Worm (Caenorhabditis elegans) whole organism, young adult: ENCODE data around the gene apn-1.

Experiments
- C17E4.6 ChIP-seq: fragments of 200-800 bp; sonication (Bioruptor generic); IDR thresholded peaks from 2 replicates; pipeline ENCODE4 v1.3.6; 2022; ENCODE audit warnings: missing genetic modification reagents, missing genetic modification characterization, missing compliant biosample characterization
- D2030.7 ChIP-seq: fragments of 200-800 bp; sonication (Bioruptor generic); IDR thresholded peaks from 2 replicates; pipeline ENCODE4 v1.3.6; 2022; ENCODE audit warnings: missing genetic modification reagents, missing genetic modification characterization, missing compliant biosample characterization
- F22D6.2 ChIP-seq: sonication (generic microtip); optimal IDR thresholded peaks from 2 replicates; lab custom pipeline; 2016; ENCODE audit warnings: mild to moderate bottlenecking, missing genetic modification characterization, missing compliant biosample characterization
- F33H1.4 ChIP-seq: fragments of 200-800 bp; sonication (Bioruptor generic); IDR thresholded peaks from 2 replicates; pipeline ENCODE4 v1.3.6; 2022; ENCODE audit warnings: missing genetic modification reagents, missing genetic modification characterization, missing compliant biosample characterization
- F49E8.2 ChIP-seq: sonication (generic microtip); optimal IDR thresholded peaks from 3 replicates; lab custom pipeline; 2017; ENCODE audit warnings: missing genetic modification characterization, mild to moderate bottlenecking, missing compliant biosample characterization, antibody characterized with exemption, moderate library complexity; ENCODE audit not compliant: insufficient read depth
- F57A8.1 ChIP-seq: fragments of 200-800 bp; sonication (Bioruptor generic); optimal IDR thresholded peaks from 2 replicates; lab custom pipeline; 2018; ENCODE audit warnings: mild to moderate bottlenecking, missing genetic modification characterization, moderate library complexity, missing compliant biosample characterization
- K11D2.4 ChIP-seq: fragments of 200-800 bp; sonication (Bioruptor generic); IDR thresholded peaks from 2 replicates; pipeline ENCODE4 v1.3.6; 2022; ENCODE audit warnings: missing genetic modification reagents, missing genetic modification characterization, missing compliant biosample characterization
- Y56A3A.18 ChIP-seq: fragments of 200-800 bp; sonication (Bioruptor generic); IDR thresholded peaks from 2 replicates; pipeline ENCODE4 v1.3.6; 2022; ENCODE audit warnings: missing genetic modification reagents, missing genetic modification characterization, missing compliant biosample characterization
- ZK185.1 ChIP-seq: sonication (generic microtip); optimal IDR thresholded peaks from 2 replicates; lab custom pipeline; 2016; ENCODE audit warnings: mild to moderate bottlenecking, missing genetic modification characterization, missing compliant biosample characterization; ENCODE audit not compliant: poor library complexity, severe bottlenecking
- ama-1 ChIP-seq, 3 experiments: fragments of 150-350 bp in 1 of 3; sonication (generic microtip) in 2 of 3; optimal IDR thresholded peaks; 2 replicates each; lab custom pipeline; 2014 to 2018; ENCODE audit warnings: missing biosample characterization in 2 of 3, missing genetic modification characterization in 2 of 3, missing genetic modification reagents in 2 of 3
- aptf-2 ChIP-seq: fragments of 200-800 bp; sonication (Bioruptor generic); conservative IDR thresholded peaks from 2 replicates; pipeline ENCODE4 v1.3.6; 2022; ENCODE audit warnings: missing genetic modification reagents, missing genetic modification characterization, missing compliant biosample characterization
- aptf-3 ChIP-seq: fragments of 200-800 bp; sonication (Bioruptor generic); IDR thresholded peaks from 2 replicates; pipeline ENCODE4 v1.3.6; 2022; ENCODE audit warnings: missing genetic modification characterization, missing compliant biosample characterization
- athp-1 ChIP-seq: sonication (generic microtip); optimal IDR thresholded peaks from 2 replicates; lab custom pipeline; 2017; ENCODE audit warnings: mild to moderate bottlenecking, missing genetic modification characterization, missing compliant biosample characterization
- attf-3 ChIP-seq: fragments of 200-800 bp; sonication (Bioruptor generic); conservative IDR thresholded peaks from 2 replicates; pipeline ENCODE4 v1.3.6; 2022; ENCODE audit warnings: missing genetic modification reagents, missing genetic modification characterization, missing compliant biosample characterization
- attf-6 ChIP-seq: fragments of 200-800 bp; sonication (Bioruptor generic); IDR thresholded peaks from 2 replicates; pipeline ENCODE4 v1.3.6; 2022; ENCODE audit warnings: missing genetic modification reagents, missing genetic modification characterization, missing compliant biosample characterization
- bed-1 ChIP-seq: fragments of 200-800 bp; sonication (Bioruptor generic); IDR thresholded peaks from 2 replicates; pipeline ENCODE4 v1.3.6; 2022; ENCODE audit warnings: missing genetic modification reagents, missing genetic modification characterization, missing compliant biosample characterization
- bed-2 ChIP-seq: fragments of 200-800 bp; sonication (Bioruptor generic); IDR thresholded peaks from 2 replicates; pipeline ENCODE4 v1.3.6; 2022; ENCODE audit warnings: missing genetic modification reagents, missing genetic modification characterization, missing compliant biosample characterization
- cebp-1 ChIP-seq, 2 experiments: fragments of 200-800 bp in 1 of 2; sonication (Bioruptor generic) in 1 of 2; sonication (generic microtip) in 1 of 2; IDR thresholded peaks in 1 of 2; optimal IDR thresholded peaks in 1 of 2; 2 replicates each; pipeline versions ENCODE4 v1.3.6 to Lab custom; 2017 to 2022; ENCODE audit warnings: missing compliant biosample characterization in 2 of 2, missing genetic modification characterization in 2 of 2, mild to moderate bottlenecking in 1 of 2, missing genetic modification reagents in 1 of 2, moderate library complexity in 1 of 2
- cebp-2 ChIP-seq: fragments of 200-800 bp; sonication (Bioruptor generic); IDR thresholded peaks from 2 replicates; pipeline ENCODE4 v1.3.6; 2022; ENCODE audit warnings: missing genetic modification characterization, missing compliant biosample characterization
- ceh-100 ChIP-seq: fragments of 200-800 bp; sonication (Bioruptor generic); IDR thresholded peaks from 2 replicates; pipeline ENCODE4 v1.3.6; 2022; ENCODE audit warnings: missing genetic modification reagents, missing genetic modification characterization, missing compliant biosample characterization
- efl-1 ChIP-seq: fragments of 150-350 bp; optimal IDR thresholded peaks from 2 replicates; lab custom pipeline; 2014; ENCODE audit warnings: missing biosample characterization, missing genetic modification reagents, missing genetic modification characterization
- egrh-3 ChIP-seq: fragments of 200-800 bp; sonication (Bioruptor generic); IDR thresholded peaks from 2 replicates; pipeline ENCODE4 v1.3.6; 2022; ENCODE audit warnings: missing genetic modification reagents, missing genetic modification characterization, missing compliant biosample characterization
- ets-4 ChIP-seq: fragments of 200-800 bp; sonication (Bioruptor generic); optimal IDR thresholded peaks from 2 replicates; lab custom pipeline; 2018; ENCODE audit warnings: mild to moderate bottlenecking, missing genetic modification characterization, missing compliant biosample characterization
- gei-17 ChIP-seq: fragments of 200-800 bp; sonication (Bioruptor generic); optimal IDR thresholded peaks from 2 replicates; lab custom pipeline; 2018; ENCODE audit warnings: mild to moderate bottlenecking, missing genetic modification characterization, missing compliant biosample characterization
- him-1 ChIP-seq: sonication (generic microtip); optimal IDR thresholded peaks from 2 replicates; lab custom pipeline; 2016; ENCODE audit warnings: missing genotype, missing genetic modification reagents, missing genetic modification characterization, missing compliant biosample characterization
- hmg-1.2 ChIP-seq: fragments of 200-800 bp; sonication (Bioruptor generic); IDR thresholded peaks from 2 replicates; pipeline ENCODE4 v1.3.6; 2022; ENCODE audit warnings: missing genetic modification reagents, missing genetic modification characterization, missing compliant biosample characterization
- hmg-20 ChIP-seq: fragments of 200-800 bp; sonication (Bioruptor generic); IDR thresholded peaks from 2 replicates; pipeline ENCODE4 v1.3.6; 2022; ENCODE audit warnings: missing genetic modification reagents, missing genetic modification characterization, missing compliant biosample characterization
- hrde-1 ChIP-seq: sonication (generic microtip); optimal IDR thresholded peaks from 2 replicates; lab custom pipeline; 2016; ENCODE audit warnings: missing genetic modification characterization, mild to moderate bottlenecking, missing compliant biosample characterization, moderate library complexity, missing genotype, missing genetic modification reagents, borderline replicate concordance
- let-526 ChIP-seq: fragments of 200-800 bp; sonication (Bioruptor generic); IDR thresholded peaks from 2 replicates; pipeline ENCODE4 v1.3.6; 2022; ENCODE audit warnings: missing genetic modification reagents, missing genetic modification characterization, missing compliant biosample characterization
- lin-26 ChIP-seq: fragments of 200-800 bp; sonication (Bioruptor generic); IDR thresholded peaks from 2 replicates; pipeline ENCODE4 v1.3.6; 2022; ENCODE audit warnings: missing genetic modification reagents, missing genetic modification characterization, missing compliant biosample characterization
- lin-35 ChIP-seq, 3 experiments: fragments of 150-350 bp in 2 of 3; sonication (generic microtip) in 1 of 3; optimal IDR thresholded peaks; 2 replicates each; lab custom pipeline; 2014 to 2018; ENCODE audit warnings: missing biosample characterization in 3 of 3, missing genetic modification characterization in 3 of 3, missing genetic modification reagents in 3 of 3
- lir-1 ChIP-seq: fragments of 200-800 bp; sonication (Bioruptor generic); conservative IDR thresholded peaks from 2 replicates; pipeline ENCODE4 v1.3.6; 2022; ENCODE audit warnings: missing genetic modification reagents, missing genetic modification characterization, missing compliant biosample characterization
- madf-10 ChIP-seq: sonication (generic microtip); optimal IDR thresholded peaks from 2 replicates; lab custom pipeline; 2016; ENCODE audit warnings: mild to moderate bottlenecking, missing genetic modification characterization, missing compliant biosample characterization
- madf-8 ChIP-seq: fragments of 200-800 bp; sonication (Bioruptor generic); conservative IDR thresholded peaks from 2 replicates; pipeline ENCODE4 v1.3.6; 2022; ENCODE audit warnings: missing genetic modification reagents, missing genetic modification characterization, missing compliant biosample characterization
- mel-28 ChIP-seq: sonication (generic microtip); optimal IDR thresholded peaks from 2 replicates; lab custom pipeline; 2016; ENCODE audit warnings: borderline replicate concordance, mild to moderate bottlenecking, missing genetic modification characterization, missing compliant biosample characterization
- mxl-1 ChIP-seq: sonication (generic microtip); optimal IDR thresholded peaks from 2 replicates; lab custom pipeline; 2016; ENCODE audit warnings: missing genetic modification characterization, missing compliant biosample characterization
- nfyb-1 ChIP-seq: fragments of 200-800 bp; sonication (Bioruptor generic); IDR thresholded peaks from 2 replicates; pipeline ENCODE4 v1.3.6; 2022; ENCODE audit warnings: missing genetic modification reagents, missing genetic modification characterization, missing compliant biosample characterization
- nhr-120 ChIP-seq: fragments of 200-800 bp; sonication (Bioruptor generic); IDR thresholded peaks from 2 replicates; pipeline ENCODE4 v1.3.6; 2022; ENCODE audit warnings: missing genetic modification characterization, missing compliant biosample characterization
- nhr-27 ChIP-seq: fragments of 200-800 bp; sonication (Bioruptor generic); optimal IDR thresholded peaks from 2 replicates; lab custom pipeline; 2018; ENCODE audit warnings: mild to moderate bottlenecking, missing genetic modification characterization, moderate library complexity, missing compliant biosample characterization
- nhr-80 ChIP-seq: sonication (generic microtip); optimal IDR thresholded peaks from 2 replicates; lab custom pipeline; 2016; ENCODE audit warnings: missing genetic modification characterization, missing compliant biosample characterization
- repo-1 ChIP-seq: sonication (generic microtip); optimal IDR thresholded peaks from 2 replicates; lab custom pipeline; 2017; ENCODE audit warnings: mild to moderate bottlenecking, missing genetic modification characterization, missing compliant biosample characterization
- somi-1 ChIP-seq: fragments of 200-800 bp; sonication (Bioruptor generic); optimal IDR thresholded peaks from 2 replicates; lab custom pipeline; 2018; ENCODE audit warnings: mild to moderate bottlenecking, missing genetic modification characterization, missing compliant biosample characterization
- sptf-2 ChIP-seq: fragments of 200-800 bp; sonication (Bioruptor generic); optimal IDR thresholded peaks from 2 replicates; lab custom pipeline; 2018; ENCODE audit warnings: mild to moderate bottlenecking, missing genetic modification characterization, missing compliant biosample characterization
- tbp1 ChIP-seq: fragments of 200-800 bp; sonication (Bioruptor generic); optimal IDR thresholded peaks from 2 replicates; lab custom pipeline; 2018; ENCODE audit warnings: mild to moderate bottlenecking, missing genetic modification characterization, missing compliant biosample characterization
- tlf-1 ChIP-seq: fragments of 200-800 bp; sonication (Bioruptor generic); optimal IDR thresholded peaks from 2 replicates; lab custom pipeline; 2018; ENCODE audit warnings: mild to moderate bottlenecking, missing genetic modification characterization, missing compliant biosample characterization
- ztf-22 ChIP-seq: fragments of 200-800 bp; sonication (Bioruptor generic); optimal IDR thresholded peaks from 2 replicates; lab custom pipeline; 2018; ENCODE audit warnings: mild to moderate bottlenecking, missing genetic modification characterization, moderate library complexity, missing compliant biosample characterization
- ztf-26 ChIP-seq: sonication (generic microtip); optimal IDR thresholded peaks from 2 replicates; lab custom pipeline; 2017; ENCODE audit warnings: missing genetic modification characterization, missing compliant biosample characterization
- ztf-28 ChIP-seq: fragments of 200-800 bp; sonication (Bioruptor generic); IDR thresholded peaks from 2 replicates; pipeline ENCODE4 v1.3.6; 2022; ENCODE audit warnings: missing genetic modification reagents, missing genetic modification characterization, missing compliant biosample characterization

The apn-1 gene

DNA sequence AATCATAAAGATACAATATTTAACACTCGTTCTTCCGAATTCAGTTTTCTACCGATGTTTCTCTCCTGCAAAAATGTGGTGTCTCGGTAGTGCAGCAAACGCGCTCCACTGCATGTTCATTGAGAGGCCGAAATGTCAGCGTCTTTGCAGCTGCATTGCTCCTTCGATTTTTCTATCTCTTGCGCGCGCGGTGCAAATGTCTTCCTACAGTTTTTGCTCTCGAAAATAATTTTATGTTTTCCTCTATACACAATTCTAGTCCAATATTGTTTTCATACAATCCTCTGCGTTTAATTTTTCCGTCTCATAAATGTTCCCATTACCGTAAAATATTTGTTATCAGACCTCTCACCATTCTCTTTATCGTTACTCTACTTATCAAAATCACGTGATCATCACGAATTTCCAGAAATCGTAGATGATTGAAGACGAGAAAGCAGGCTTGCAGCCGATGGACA is 15.0 kb downstream of the apn-1 start, which contains the start of gene ufd-2 (continued):
- TF ChIP-seq him-1 (tag; lab: Kevin White, UChicago): no peak
- no peak; the same call in 1 of the 2 replicates for TF ChIP-seq F33H1.4 (GFP tag; lab: Robert Waterston, UW)
- TF ChIP-seq ZK185.1 (tag; lab: Kevin White, UChicago): peak; percentile 23
- no peak for TF ChIP-seq repo-1
- TF ChIP-seq gei-17: no peak
- TF ChIP-seq ztf-28: no peak
- no peak for TF ChIP-seq F49E8.2 (tag; lab: Kevin White, UChicago)
- TF ChIP-seq hrde-1: no peak
- TF ChIP-seq aptf-3: no peak
- no peak for TF ChIP-seq F22D6.2 (tag; lab: Kevin White, UChicago)
- TF ChIP-seq lin-35 (GFP tag; optimal IDR thresholded peaks at IDR 0.05; lab: Kevin White, UChicago): peak in 1 of 3 experiments; percentile 31
- no peak for TF ChIP-seq lir-1 (GFP tag; lab: Robert Waterston, UW)
- no peak for TF ChIP-seq F57A8.1 (GFP tag; lab: Kevin White, UChicago)
- TF ChIP-seq C17E4.6 (GFP tag; lab: Robert Waterston, UW): no peak
- TF ChIP-seq nfyb-1 (GFP tag; lab: Robert Waterston, UW): no peak
- TF ChIP-seq hmg-1.2 (GFP tag; lab: Robert Waterston, UW): peak; percentile 61; the same call in 1 of the 2 replicates
- TF ChIP-seq nhr-120 (GFP tag; lab: Robert Waterston, UW): no peak
- peak; percentile 77 for TF ChIP-seq D2030.7
- TF ChIP-seq efl-1 (GFP tag; lab: Kevin White, UChicago): peak; percentile 84
- no peak for TF ChIP-seq mxl-1 (tag; lab: Kevin White, UChicago)
- no peak for TF ChIP-seq madf-10 (tag; lab: Kevin White, UChicago)
- TF ChIP-seq somi-1 (GFP tag; lab: Kevin White, UChicago): no peak
- TF ChIP-seq ztf-26 (tag; lab: Kevin White, UChicago): no peak
- TF ChIP-seq madf-8 (GFP tag; lab: Robert Waterston, UW): peak; percentile 53; the same call in 1 of the 2 replicates
- no peak for TF ChIP-seq let-526 (GFP tag; lab: Robert Waterston, UW)
- no peak for TF ChIP-seq tbp1 (GFP tag; lab: Kevin White, UChicago)
- TF ChIP-seq bed-2: peak; percentile 73
- peak; percentile 59; the same call in 1 of the 2 replicates for TF ChIP-seq attf-3 (GFP tag; lab: Robert Waterston, UW)
- TF ChIP-seq lin-26 (GFP tag; lab: Robert Waterston, UW): peak; percentile 68; the same call in 1 of the 2 replicates
- no peak for TF ChIP-seq attf-6 (GFP tag; lab: Robert Waterston, UW)
- TF ChIP-seq egrh-3 (GFP tag; lab: Robert Waterston, UW): peak; percentile 64
- TF ChIP-seq cebp-1 (GFP tag; IDR thresholded peaks at IDR 0.05; lab: Robert Waterston, UW): no peak
- TF ChIP-seq cebp-1 (tag; optimal IDR thresholded peaks at IDR 0.05; lab: Kevin White, UChicago): no peak
- no peak for TF ChIP-seq mel-28 (tag; lab: Kevin White, UChicago)
- peak; percentile 87 for TF ChIP-seq nhr-80
- no peak for TF ChIP-seq ztf-22 (GFP tag; lab: Kevin White, UChicago)
- no peak for TF ChIP-seq athp-1 (tag; lab: Kevin White, UChicago)
- no peak for TF ChIP-seq cebp-2 (GFP tag; lab: Robert Waterston, UW)
- TF ChIP-seq ets-4: no peak
- no peak for TF ChIP-seq nhr-27
- TF ChIP-seq Y56A3A.18: no peak
- TF ChIP-seq K11D2.4 (GFP tag; lab: Robert Waterston, UW): no peak
- no peak for TF ChIP-seq ama-1 (optimal IDR thresholded peaks at IDR 0.05; lab: Kevin White, UChicago)
- TF ChIP-seq ama-1 (GFP tag; optimal IDR thresholded peaks at IDR 0.05; lab: Kevin White, UChicago): no peak
- TF ChIP-seq bed-1 (GFP tag; lab: Robert Waterston, UW): no peak
- peak; percentile 93 for TF ChIP-seq ceh-100 (GFP tag; lab: Robert Waterston, UW)
- TF ChIP-seq tlf-1 (GFP tag; lab: Kevin White, UChicago): no peak
- TF ChIP-seq aptf-2: no peak
- TF ChIP-seq hmg-20: no peak
- TF ChIP-seq sptf-2 (GFP tag; lab: Kevin White, UChicago): no peak
